Fruit fly (Drosophila melanogaster) whole organism, prepupa: ENCODE data around the gene Mnr.

Experiments used
- CG10631 ChIP-seq: fragments of 200-800 bp; sonication (Bioruptor generic); optimal IDR thresholded peaks from 2 replicates; lab custom pipeline; 2016; ENCODE audit warnings: missing biosample characterization, missing genetic modification characterization
- CG10669 ChIP-seq: fragments of 200-800 bp; sonication (Bioruptor generic); optimal IDR thresholded peaks from 3 replicates; lab custom pipeline; 2018; ENCODE audit warnings: missing biosample characterization, mild to moderate bottlenecking, missing genetic modification characterization, moderate library complexity
- CG11294 ChIP-seq: fragments of 200-800 bp; sonication (Bioruptor generic); IDR thresholded peaks from 2 replicates; pipeline ENCODE4 v1.3.6; 2022; ENCODE audit warnings: missing biosample characterization, missing genetic modification characterization
- CG11762 ChIP-seq: fragments of 200-800 bp; sonication (Bioruptor generic); optimal IDR thresholded peaks from 3 replicates; lab custom pipeline; 2016; ENCODE audit warnings: missing biosample characterization, missing genetic modification characterization; ENCODE audit not compliant: insufficient read depth
- CG11902 ChIP-seq: fragments of 200-800 bp; sonication (Bioruptor generic); optimal IDR thresholded peaks from 3 replicates; lab custom pipeline; 2016; ENCODE audit warnings: missing biosample characterization, missing genetic modification characterization
- CG15336 ChIP-seq: fragments of 200-800 bp; sonication (Bioruptor generic); IDR thresholded peaks from 2 replicates; pipeline ENCODE4 v1.3.6; 2022; ENCODE audit warnings: missing biosample characterization, missing genetic modification characterization
- CG16779 ChIP-seq: fragments of 200-800 bp; sonication (Bioruptor generic); optimal IDR thresholded peaks from 3 replicates; lab custom pipeline; 2017; ENCODE audit warnings: missing biosample characterization, mild to moderate bottlenecking, missing genetic modification characterization
- CG31627 ChIP-seq: fragments of 200-800 bp; sonication (Bioruptor generic); optimal IDR thresholded peaks from 3 replicates; lab custom pipeline; 2016; ENCODE audit warnings: missing biosample characterization, missing genetic modification characterization
- CG32006 ChIP-seq: fragments of 200-800 bp; sonication (Bioruptor generic); optimal IDR thresholded peaks from 3 replicates; lab custom pipeline; 2017; ENCODE audit warnings: missing biosample characterization, mild to moderate bottlenecking, missing genetic modification characterization
- CG34406 ChIP-seq: fragments of 200-800 bp; sonication (Bioruptor generic); optimal IDR thresholded peaks from 3 replicates; lab custom pipeline; 2016; ENCODE audit warnings: missing biosample characterization, missing genetic modification characterization
- CG3919 ChIP-seq: fragments of 200-800 bp; sonication (Bioruptor generic); optimal IDR thresholded peaks from 3 replicates; lab custom pipeline; 2016; ENCODE audit warnings: missing biosample characterization, missing genetic modification characterization
- CG6163 ChIP-seq: fragments of 200-800 bp; sonication (Bioruptor generic); IDR thresholded peaks from 3 replicates; pipeline ENCODE4 v1.3.6; 2022; ENCODE audit warnings: missing biosample characterization, missing genetic modification characterization
- CG6792 ChIP-seq: fragments of 200-800 bp; sonication (Bioruptor generic); optimal IDR thresholded peaks from 3 replicates; lab custom pipeline; 2016; ENCODE audit warnings: missing biosample characterization, missing genetic modification characterization
- CG6808 ChIP-seq: fragments of 200-800 bp; sonication (Bioruptor generic); optimal IDR thresholded peaks from 3 replicates; lab custom pipeline; 2017; ENCODE audit warnings: missing biosample characterization, missing genetic modification characterization, mild to moderate bottlenecking, moderate library complexity, missing genetic modification reagents
- CG6854 ChIP-seq: fragments of 200-800 bp; sonication (Bioruptor generic); optimal IDR thresholded peaks from 2 replicates; lab custom pipeline; 2017; ENCODE audit warnings: missing biosample characterization, mild to moderate bottlenecking, missing genetic modification characterization
- CG7368 ChIP-seq: fragments of 200-800 bp; sonication (Bioruptor generic); optimal IDR thresholded peaks from 3 replicates; lab custom pipeline; 2016; ENCODE audit warnings: missing biosample characterization, missing genetic modification characterization
- CG8119 ChIP-seq: fragments of 200-800 bp; sonication (Bioruptor generic); IDR thresholded peaks from 3 replicates; pipeline ENCODE4 v1.3.6; 2022; ENCODE audit warnings: missing biosample characterization, missing genetic modification characterization
- CG8319 ChIP-seq: fragments of 200-800 bp; sonication (Bioruptor generic); optimal IDR thresholded peaks from 3 replicates; lab custom pipeline; 2016; ENCODE audit warnings: missing biosample characterization, missing genetic modification characterization
- CG8632 ChIP-seq: fragments of 200-800 bp; sonication (Bioruptor generic); optimal IDR thresholded peaks from 3 replicates; lab custom pipeline; 2016; ENCODE audit warnings: missing biosample characterization, missing genetic modification characterization
- CG9139 ChIP-seq: fragments of 200-800 bp; sonication (Bioruptor generic); optimal IDR thresholded peaks from 3 replicates; lab custom pipeline; 2017; ENCODE audit warnings: missing biosample characterization, mild to moderate bottlenecking, missing genetic modification characterization
- Eip75B ChIP-seq: fragments of 200-800 bp; sonication (Bioruptor generic); optimal IDR thresholded peaks from 3 replicates; lab custom pipeline; 2016; ENCODE audit warnings: missing biosample characterization, missing genetic modification characterization
- Eip93F ChIP-seq: fragments of 200-800 bp; sonication (Bioruptor generic); optimal IDR thresholded peaks from 2 replicates; lab custom pipeline; 2016; ENCODE audit warnings: missing biosample characterization, mild to moderate bottlenecking, missing genetic modification characterization
- Ets21C ChIP-seq: fragments of 200-800 bp; sonication (Bioruptor generic); optimal IDR thresholded peaks from 3 replicates; lab custom pipeline; 2016; ENCODE audit warnings: missing biosample characterization, missing genetic modification characterization
- Gug ChIP-seq: fragments of 200-800 bp; sonication (Bioruptor generic); IDR thresholded peaks from 2 replicates; pipeline ENCODE4 v1.3.6; 2022; ENCODE audit warnings: missing biosample characterization, missing genetic modification characterization
- Hr39 ChIP-seq: fragments of 200-800 bp; sonication (Bioruptor generic); optimal IDR thresholded peaks from 2 replicates; lab custom pipeline; 2016; ENCODE audit warnings: missing biosample characterization, missing genetic modification characterization
- Hr4 ChIP-seq: fragments of 200-800 bp; sonication (Bioruptor generic); optimal IDR thresholded peaks from 3 replicates; lab custom pipeline; 2016; ENCODE audit warnings: missing biosample characterization, missing genetic modification characterization
- Met ChIP-seq: fragments of 200-800 bp; sonication (Bioruptor generic); optimal IDR thresholded peaks from 3 replicates; lab custom pipeline; 2016; ENCODE audit warnings: missing biosample characterization, missing genetic modification characterization
- OdsH ChIP-seq: fragments of 200-800 bp; sonication (Bioruptor generic); optimal IDR thresholded peaks from 3 replicates; lab custom pipeline; 2016; ENCODE audit warnings: missing biosample characterization, missing genetic modification characterization
- Smox ChIP-seq: fragments of 200-800 bp; sonication (Bioruptor generic); optimal IDR thresholded peaks from 3 replicates; lab custom pipeline; 2016; ENCODE audit warnings: missing biosample characterization, missing genetic modification characterization
- Sox102F ChIP-seq: fragments of 200-800 bp; sonication (Bioruptor generic); optimal IDR thresholded peaks from 2 replicates; lab custom pipeline; 2016; ENCODE audit warnings: missing biosample characterization, mild to moderate bottlenecking, missing genetic modification characterization
- Sox15 ChIP-seq: fragments of 200-800 bp; sonication (Bioruptor generic); optimal IDR thresholded peaks from 3 replicates; lab custom pipeline; 2016; ENCODE audit warnings: missing biosample characterization, missing genetic modification characterization
- achi ChIP-seq: fragments of 200-800 bp; sonication (Bioruptor generic); optimal IDR thresholded peaks from 3 replicates; lab custom pipeline; 2016; ENCODE audit warnings: missing biosample characterization, missing genetic modification characterization
- cyc ChIP-seq: fragments of 200-800 bp; sonication (Bioruptor generic); optimal IDR thresholded peaks from 3 replicates; lab custom pipeline; 2016; ENCODE audit warnings: missing biosample characterization, missing genetic modification characterization
- dac ChIP-seq: fragments of 200-800 bp; sonication (Bioruptor generic); optimal IDR thresholded peaks from 2 replicates; lab custom pipeline; 2017; ENCODE audit warnings: missing biosample characterization, mild to moderate bottlenecking, missing genetic modification characterization
- dsx ChIP-seq: fragments of 200-800 bp; optimal IDR thresholded peaks from 3 replicates; lab custom pipeline; 2019; ENCODE audit warnings: missing biosample characterization, mild to moderate bottlenecking, missing genetic modification characterization, moderate library complexity; ENCODE audit not compliant: poor library complexity, severe bottlenecking
- eg ChIP-seq: fragments of 200-800 bp; sonication (Bioruptor generic); IDR thresholded peaks from 3 replicates; pipeline ENCODE4 v1.3.6; 2022; ENCODE audit warnings: missing biosample characterization, missing genetic modification characterization
- esn ChIP-seq: fragments of 200-800 bp; sonication (Bioruptor generic); optimal IDR thresholded peaks from 2 replicates; lab custom pipeline; 2016; ENCODE audit warnings: missing biosample characterization, mild to moderate bottlenecking, missing genetic modification characterization, moderate library complexity
- fd85E ChIP-seq: fragments of 200-800 bp; sonication (Bioruptor generic); optimal IDR thresholded peaks from 3 replicates; lab custom pipeline; 2016; ENCODE audit warnings: missing biosample characterization, missing genetic modification characterization
- fkh ChIP-seq: fragments of 200-800 bp; sonication (Bioruptor generic); optimal IDR thresholded peaks from 3 replicates; lab custom pipeline; 2017; ENCODE audit warnings: missing biosample characterization, mild to moderate bottlenecking, missing genetic modification characterization, moderate library complexity
- lz ChIP-seq: fragments of 200-800 bp; sonication (Bioruptor generic); optimal IDR thresholded peaks from 3 replicates; lab custom pipeline; 2016; ENCODE audit warnings: missing biosample characterization, missing genetic modification characterization
- net ChIP-seq: fragments of 200-800 bp; sonication (Bioruptor generic); optimal IDR thresholded peaks from 3 replicates; lab custom pipeline; 2016; ENCODE audit warnings: missing biosample characterization, missing genetic modification characterization
- pdm3 ChIP-seq: fragments of 200-800 bp; sonication (Bioruptor generic); optimal IDR thresholded peaks from 3 replicates; lab custom pipeline; 2016; ENCODE audit warnings: missing biosample characterization, missing genetic modification characterization
- spab ChIP-seq: fragments of 200-800 bp; sonication (Bioruptor generic); optimal IDR thresholded peaks from 2 replicates; lab custom pipeline; 2017; ENCODE audit warnings: missing biosample characterization, mild to moderate bottlenecking, missing genetic modification characterization, missing genetic modification reagents
- ss ChIP-seq, 2 experiments: fragments of 200-800 bp; sonication (Bioruptor generic); optimal IDR thresholded peaks; 2 replicates in 1 of 2; 3 replicates in 1 of 2; lab custom pipeline; 2017 to 2018; ENCODE audit warnings: mild to moderate bottlenecking in 2 of 2, missing biosample characterization in 2 of 2, missing genetic modification characterization in 2 of 2, moderate library complexity in 1 of 2
- svp ChIP-seq: fragments of 200-800 bp; sonication (Bioruptor generic); peaks from one replicate; lab custom pipeline; 2016; ENCODE audit warnings: missing biosample characterization, missing genetic modification characterization
- topi ChIP-seq: fragments of 200-800 bp; sonication (Bioruptor generic); optimal IDR thresholded peaks from 3 replicates; lab custom pipeline; 2016; ENCODE audit warnings: missing biosample characterization, missing genetic modification characterization
- vri ChIP-seq: fragments of 200-800 bp; sonication (Bioruptor generic); optimal IDR thresholded peaks from 3 replicates; lab custom pipeline; 2016; ENCODE audit warnings: missing biosample characterization, mild to moderate bottlenecking, missing genetic modification characterization

The Mnr gene

DNA sequence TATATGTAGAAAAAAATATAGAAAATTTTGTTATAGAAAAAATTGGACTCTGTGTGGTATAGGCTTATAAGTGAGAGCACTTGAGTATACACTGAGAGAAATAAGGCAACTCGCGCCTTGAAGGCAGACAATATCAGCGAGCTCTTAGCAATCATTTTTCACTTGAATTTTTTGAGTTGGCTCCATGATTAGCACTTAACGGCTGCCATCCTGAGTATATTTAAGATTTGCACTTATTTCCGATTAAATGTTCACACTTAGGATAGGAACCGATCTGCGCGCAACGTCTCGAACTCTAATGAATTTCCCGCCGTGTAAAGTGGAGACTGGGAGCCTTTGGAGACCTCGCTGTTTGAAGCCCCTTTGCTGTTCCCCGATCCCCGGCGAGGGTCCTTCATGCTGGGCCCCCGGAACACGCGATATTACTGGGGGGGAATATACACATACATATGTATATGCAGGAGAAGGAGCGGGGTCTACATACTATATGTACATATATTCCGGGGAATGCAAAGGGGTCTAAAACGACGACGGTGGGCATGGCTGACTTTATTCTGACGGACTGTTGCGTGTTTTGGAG is 1.6 kb downstream of the Mnr start (continued):
- TF ChIP-seq dac (GFP tag; lab: Kevin White, UChicago) (no peak), Smox (GFP tag; lab: Kevin White, UChicago) (no peak), svp (GFP tag; lab: Kevin White, UChicago) (peak; percentile 47), OdsH (GFP tag; lab: Kevin White, UChicago) (peak; percentile 14), CG6792 (GFP tag; lab: Kevin White, UChicago) (no peak), CG8119 (GFP tag; lab: Robert Waterston, UW) (peak; percentile 55; the same call in 1 of the 3 replicates), vri (no peak), CG8319 (peak; percentile 77), esn (no peak)
- TF ChIP-seq, all 60 proteins: peak for 29

DNA sequence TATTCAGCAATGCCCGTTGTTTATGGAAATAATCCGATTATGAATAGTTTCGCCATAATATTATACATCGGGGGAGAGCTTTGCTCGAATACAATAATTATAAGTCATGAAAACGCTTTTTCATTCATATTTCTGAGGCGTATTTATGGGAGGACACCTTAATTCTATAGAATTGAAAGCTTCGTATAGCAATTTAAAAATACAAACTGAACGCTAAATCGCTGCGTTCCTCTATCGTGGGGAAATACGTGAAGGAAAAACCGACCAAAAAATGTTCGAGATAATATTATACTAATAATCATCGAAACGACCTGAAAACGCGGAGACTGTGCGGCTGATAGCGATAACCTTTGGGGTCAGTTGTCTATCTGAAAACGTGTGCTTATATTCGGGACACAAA is 4.5 kb downstream of the Mnr start:
- TF ChIP-seq svp (GFP tag; lab: Kevin White, UChicago) = peak; percentile 82
- TF ChIP-seq CG16779 (tag; lab: Kevin White, UChicago) = no peak
- no peak for TF ChIP-seq CG3919 (GFP tag; lab: Kevin White, UChicago)

DNA sequence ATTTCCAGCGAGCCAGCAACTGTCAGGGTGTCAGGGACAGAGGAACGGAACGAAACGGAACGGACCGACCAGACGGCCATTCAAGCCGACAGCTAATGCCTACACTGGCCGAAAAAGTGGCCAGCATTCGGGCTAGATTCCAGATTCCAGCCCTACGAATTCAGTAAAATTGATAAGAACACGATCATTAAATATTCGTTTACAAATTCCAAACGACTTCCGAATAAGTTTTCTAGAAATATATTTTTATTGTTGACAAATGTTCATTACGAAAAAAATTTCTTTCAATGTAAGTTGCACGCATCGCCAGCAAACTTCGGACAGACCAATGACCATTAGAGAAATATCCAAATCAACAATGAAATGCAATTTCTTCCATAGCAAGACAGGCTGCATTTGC is 15.6 kb downstream of the Mnr start:
- no peak for TF ChIP-seq CG11762 (GFP tag; lab: Kevin White, UChicago)
- TF ChIP-seq Eip93F (GFP tag; lab: Kevin White, UChicago) = no peak
- TF ChIP-seq CG32006 (GFP tag; lab: Kevin White, UChicago) = peak; percentile 52
- no peak for TF ChIP-seq Eip75B (GFP tag; lab: Kevin White, UChicago)
- TF ChIP-seq CG10669 (GFP tag; lab: Kevin White, UChicago) = no peak
- peak; percentile 30; the same call in 1 of the 2 replicates for TF ChIP-seq CG15336 (GFP tag; lab: Robert Waterston, UW)
- TF ChIP-seq CG11294 (GFP tag; lab: Robert Waterston, UW) = no peak
- no peak for TF ChIP-seq cyc
- TF ChIP-seq CG11902 (GFP tag; lab: Kevin White, UChicago) = no peak
- no peak for TF ChIP-seq CG6808 (GFP tag; lab: Kevin White, UChicago)
- peak; percentile 20 for TF ChIP-seq OdsH (GFP tag; lab: Kevin White, UChicago)
- no peak for TF ChIP-seq topi
- TF ChIP-seq CG7368 (GFP tag; lab: Kevin White, UChicago) = no peak
- TF ChIP-seq CG9139 (GFP tag; lab: Kevin White, UChicago) = no peak
- TF ChIP-seq CG16779 (tag; lab: Kevin White, UChicago) = no peak
- TF ChIP-seq esn = no peak
- TF ChIP-seq CG31627 (GFP tag; lab: Kevin White, UChicago) = no peak
- TF ChIP-seq lz = no peak
- no peak for TF ChIP-seq Sox102F (GFP tag; lab: Kevin White, UChicago)
- no peak for TF ChIP-seq CG8632 (GFP tag; lab: Kevin White, UChicago)
- TF ChIP-seq net (GFP tag; lab: Kevin White, UChicago) = no peak
- no peak for TF ChIP-seq CG3919 (GFP tag; lab: Kevin White, UChicago)
- no peak for TF ChIP-seq CG6163 (GFP tag; lab: Robert Waterston, UW)
- peak; percentile 5 for TF ChIP-seq CG10631
- no peak for TF ChIP-seq ss (GFP tag; optimal IDR thresholded peaks at IDR 0.05; lab: Kevin White, UChicago)
- TF ChIP-seq achi (GFP tag; lab: Kevin White, UChicago) = no peak
- TF ChIP-seq eg (GFP tag; lab: Robert Waterston, UW) = peak; percentile 56; the same call in 1 of the 3 replicates
- TF ChIP-seq CG6792 (GFP tag; lab: Kevin White, UChicago) = no peak
- TF ChIP-seq spab (GFP tag; lab: Kevin White, UChicago) = no peak
- no peak for TF ChIP-seq Met (GFP tag; lab: Kevin White, UChicago)
- TF ChIP-seq dac (GFP tag; lab: Kevin White, UChicago) = no peak
- no peak for TF ChIP-seq Ets21C
- TF ChIP-seq Gug = no peak
- no peak for TF ChIP-seq CG6854 (GFP tag; lab: Kevin White, UChicago)
- TF ChIP-seq CG34406 = no peak
- TF ChIP-seq fkh (GFP tag; lab: Kevin White, UChicago) = no peak
- no peak for TF ChIP-seq Hr39 (GFP tag; lab: Kevin White, UChicago)
- no peak for TF ChIP-seq Sox15
- TF ChIP-seq fd85E (GFP tag; lab: Kevin White, UChicago) = no peak
- peak; percentile 10 for TF ChIP-seq pdm3 (GFP tag; lab: Kevin White, UChicago)
- no peak for TF ChIP-seq CG8319
- no peak for TF ChIP-seq svp (GFP tag; lab: Kevin White, UChicago)
- peak; percentile 39 for TF ChIP-seq Hr4 (GFP tag; lab: Kevin White, UChicago)
- no peak for TF ChIP-seq dsx
